Fruit fly (Drosophila melanogaster) whole organism, adult: Measurements from ENCODE around the gene GstD10.

Source experiments
- CG11617 ChIP-seq: fragments of 200-800 bp; sonication (Bioruptor generic); optimal IDR thresholded peaks from 2 replicates; lab custom pipeline; 2017; ENCODE audit warnings: mild to moderate bottlenecking, missing biosample characterization, missing genetic modification reagents, missing genetic modification characterization
- CG12768 ChIP-seq: fragments of 200-800 bp; sonication (Bioruptor generic); optimal IDR thresholded peaks from 2 replicates; lab custom pipeline; 2017; ENCODE audit warnings: missing biosample characterization, missing genetic modification characterization, mild to moderate bottlenecking, moderate library complexity, missing genetic modification reagents
- CG1620 ChIP-seq: fragments of 200-800 bp; sonication (Bioruptor generic); optimal IDR thresholded peaks from 2 replicates; lab custom pipeline; 2016; ENCODE audit warnings: missing biosample characterization, missing genetic modification characterization
- CG33017 ChIP-seq: fragments of 200-800 bp; sonication (Bioruptor generic); optimal IDR thresholded peaks from 2 replicates; lab custom pipeline; 2018; ENCODE audit warnings: missing biosample characterization, mild to moderate bottlenecking, missing genetic modification characterization, moderate library complexity
- CG7045 ChIP-seq: fragments of 200-800 bp; sonication (Bioruptor generic); optimal IDR thresholded peaks from 2 replicates; lab custom pipeline; 2017; ENCODE audit warnings: missing biosample characterization, mild to moderate bottlenecking, missing genetic modification characterization
- CG7101 ChIP-seq: fragments of 200-800 bp; sonication (Bioruptor generic); optimal IDR thresholded peaks from 2 replicates; lab custom pipeline; 2018; ENCODE audit warnings: missing biosample characterization, mild to moderate bottlenecking, missing genetic modification characterization, moderate library complexity
- cic ChIP-seq: fragments of 200-800 bp; sonication (Bioruptor generic); optimal IDR thresholded peaks from 2 replicates; lab custom pipeline; 2017; ENCODE audit warnings: missing biosample characterization, mild to moderate bottlenecking, missing genetic modification characterization, moderate library complexity
- cnc ChIP-seq, 2 experiments: fragments of >200 bp; optimal IDR thresholded peaks; 2 replicates each; lab custom pipeline; 2017
- ovo ChIP-seq: fragments of 200-800 bp; sonication (Bioruptor generic); optimal IDR thresholded peaks from 2 replicates; lab custom pipeline; 2016; ENCODE audit warnings: missing biosample characterization, missing genetic modification characterization
- tj ChIP-seq: fragments of 200-800 bp; sonication (Bioruptor generic); optimal IDR thresholded peaks from 3 replicates; lab custom pipeline; 2017; ENCODE audit warnings: missing biosample characterization, mild to moderate bottlenecking, missing genetic modification characterization, moderate library complexity
- toe ChIP-seq: fragments of 200-800 bp; sonication (Bioruptor generic); optimal IDR thresholded peaks from 2 replicates; lab custom pipeline; 2016; ENCODE audit warnings: missing biosample characterization, missing genetic modification characterization

dm6 chr3R:12352003-12352402 lies 13.5 kb downstream of the GstD10 start, which contains the start of gene CG10041:
- no peak for TF ChIP-seq ovo (GFP tag; lab: Kevin White, UChicago)
- TF ChIP-seq CG1620 (GFP tag; lab: Kevin White, UChicago) = no peak
- TF ChIP-seq CG7101 (tag; lab: Kevin White, UChicago) = no peak
- no peak for TF ChIP-seq cic (GFP tag; lab: Kevin White, UChicago)
- TF ChIP-seq CG33017 (tag; lab: Kevin White, UChicago) = no peak
- no peak for TF ChIP-seq cnc (optimal IDR thresholded peaks at IDR 0.05; lab: Kevin White, UChicago)
- TF ChIP-seq CG7045 = no peak
- TF ChIP-seq toe (GFP tag; lab: Kevin White, UChicago) = no peak
- no peak for TF ChIP-seq CG12768 (GFP tag; lab: Kevin White, UChicago)
- no peak for TF ChIP-seq tj (GFP tag; lab: Kevin White, UChicago)
- no peak for TF ChIP-seq CG11617 (GFP tag; lab: Kevin White, UChicago)
